Worm (Caenorhabditis elegans) whole organism, L4 larva: ENCODE results near the gene lir-3.

ENCODE experiments used
- ama-1 ChIP-seq: fragments of 150-350 bp; optimal IDR thresholded peaks from 2 replicates; lab custom pipeline; 2014; ENCODE audit warnings: inconsistent platforms, mixed read lengths
- mxl-2 ChIP-seq: fragments of 200-800 bp; sonication (Bioruptor generic); conservative IDR thresholded peaks from 2 replicates; pipeline ENCODE4 v1.3.6; 2022; ENCODE audit warnings: missing genetic modification reagents, missing genetic modification characterization, missing compliant biosample characterization
- unc-39 ChIP-seq: sonication (generic microtip); optimal IDR thresholded peaks from 2 replicates; lab custom pipeline; 2017; ENCODE audit warnings: missing biosample characterization, missing genetic modification characterization

- TF ChIP-seq unc-39 (tag; lab: Kevin White, UChicago) (no peak), mxl-2 (no peak), ama-1 (lab: Kevin White, UChicago) (no peak)
These were observed 3.3 kb downstream of the lir-3 start, which contains the start of gene bigr-1 for ce11 chrII:11181250-11181704.
